Fruit fly (Drosophila melanogaster) whole organism, embryonic: ENCODE measurements around the gene CG43925.
A peak's percentile ranks its signal among the peaks of the same experiment; 100 is the strongest.

Experiments
- CG15479 ChIP-seq: fragments of 200-800 bp; sonication (Bioruptor generic); optimal IDR thresholded peaks from 3 replicates; lab custom pipeline; 2019; ENCODE audit warnings: missing biosample characterization, mild to moderate bottlenecking, missing genetic modification characterization, moderate library complexity
- CG31365 ChIP-seq: fragments of 200-800 bp; sonication (Bioruptor generic); optimal IDR thresholded peaks from 2 replicates; lab custom pipeline; 2018; ENCODE audit warnings: missing biosample characterization, mild to moderate bottlenecking, missing genetic modification characterization
- CG6689 ChIP-seq: fragments of 200-800 bp; sonication (Bioruptor generic); IDR thresholded peaks from 2 replicates; pipeline ENCODE4 v1.3.6; 2022; ENCODE audit warnings: missing biosample characterization, missing genetic modification characterization
- CG8944 ChIP-seq: fragments of 200-800 bp; sonication (Bioruptor generic); optimal IDR thresholded peaks from 3 replicates; lab custom pipeline; 2016; ENCODE audit warnings: missing biosample characterization, missing genetic modification characterization
- Sox102F ChIP-seq: fragments of 200-800 bp; sonication (Bioruptor generic); optimal IDR thresholded peaks from 2 replicates; lab custom pipeline; 2018; ENCODE audit warnings: missing biosample characterization, mild to moderate bottlenecking, missing genetic modification characterization, moderate library complexity
- Stat92E ChIP-seq, 3 experiments: fragments of >200 bp in 2 of 3; fragments of 200-800 bp in 1 of 3; sonication (Bioruptor generic) in 1 of 3; optimal IDR thresholded peaks; 2 replicates each; lab custom pipeline; 2017 to 2019; ENCODE audit warnings: missing biosample characterization in 3 of 3, missing genetic modification characterization in 3 of 3, mild to moderate bottlenecking in 1 of 3, moderate library complexity in 1 of 3
- chinmo ChIP-seq: fragments of 200-800 bp; sonication (Bioruptor generic); IDR thresholded peaks from 4 replicates; pipeline ENCODE4 v1.3.6; 2022; ENCODE audit warnings: missing biosample characterization, missing genetic modification characterization; ENCODE audit not compliant: partially characterized antibody
- grn ChIP-seq: fragments of 200-800 bp; sonication (Bioruptor generic); optimal IDR thresholded peaks from 3 replicates; lab custom pipeline; 2017; ENCODE audit warnings: missing biosample characterization, missing genetic modification characterization
- gt ChIP-seq: fragments of 200-800 bp; sonication (Bioruptor generic); IDR thresholded peaks from 2 replicates; pipeline ENCODE4 v1.3.6; 2022; ENCODE audit warnings: missing biosample characterization, missing genetic modification characterization
- kah ChIP-seq: fragments of 200-800 bp; sonication (Bioruptor generic); optimal IDR thresholded peaks from 2 replicates; lab custom pipeline; 2018; ENCODE audit warnings: missing biosample characterization, mild to moderate bottlenecking, missing genetic modification characterization
- kni ChIP-seq: fragments of 200-800 bp; sonication (Bioruptor generic); optimal IDR thresholded peaks from 3 replicates; lab custom pipeline; 2017; ENCODE audit warnings: mild to moderate bottlenecking, missing biosample characterization, missing genetic modification reagents, missing genetic modification characterization
- lilli ChIP-seq: fragments of 200-800 bp; sonication (Bioruptor generic); optimal IDR thresholded peaks from 3 replicates; lab custom pipeline; 2016; ENCODE audit warnings: missing biosample characterization, missing genetic modification characterization
- repo ChIP-seq: fragments of 200-800 bp; sonication (Bioruptor generic); optimal IDR thresholded peaks from 2 replicates; lab custom pipeline; 2016; ENCODE audit warnings: missing biosample characterization, missing genetic modification characterization
- sens-2 ChIP-seq: fragments of 200-800 bp; sonication (Bioruptor generic); IDR thresholded peaks from 2 replicates; pipeline ENCODE4 v1.3.6; 2022; ENCODE audit warnings: missing biosample characterization, missing genetic modification characterization
- slou ChIP-seq: fragments of 200-800 bp; sonication (Bioruptor generic); optimal IDR thresholded peaks from 3 replicates; lab custom pipeline; 2016; ENCODE audit warnings: missing biosample characterization, missing genetic modification characterization
- tap ChIP-seq: fragments of 200-800 bp; optimal IDR thresholded peaks from 3 replicates; lab custom pipeline; 2019; ENCODE audit warnings: missing biosample characterization, mild to moderate bottlenecking, missing genetic modification characterization, moderate library complexity

Gene CG43925

DNA sequence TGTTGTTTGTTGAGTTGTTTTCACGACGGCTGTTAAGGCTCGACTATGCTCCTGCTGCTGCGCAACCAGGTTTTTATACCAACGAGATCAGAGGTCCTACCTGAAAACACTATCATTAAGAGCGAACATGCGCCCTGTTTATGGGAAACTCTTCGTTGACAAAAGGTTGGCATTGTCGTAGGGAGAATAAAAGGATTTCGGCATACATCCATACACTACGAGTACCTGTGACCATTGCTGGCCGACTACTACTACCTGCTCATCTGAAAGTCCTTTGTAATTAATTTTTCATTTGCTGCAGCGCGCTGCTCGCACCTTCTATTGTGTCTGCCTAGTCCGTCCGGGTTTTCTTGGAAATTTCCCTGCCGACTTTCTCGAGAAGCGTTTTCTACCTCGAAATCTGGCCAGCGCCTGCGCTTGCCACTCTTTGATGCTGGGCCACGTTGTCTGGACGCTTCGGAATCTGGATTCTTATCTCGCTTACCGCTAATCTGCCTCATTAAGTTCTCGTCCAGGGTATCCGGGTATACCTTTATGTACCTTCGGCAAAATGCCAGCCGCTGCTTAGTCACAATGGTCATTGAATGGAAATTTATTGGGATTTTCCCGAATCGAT lies 49.1 kb downstream of the CG43925 start, which contains the start of gene CG15480 (continued):
- TF ChIP-seq Stat92E (GFP tag; optimal IDR thresholded peaks at IDR 0.05; lab: Kevin White, UChicago) (peak in 1 of 3 experiments; percentile 91), CG8944 (GFP tag; lab: Kevin White, UChicago) (no peak), lilli (no peak), kni (GFP tag; lab: Kevin White, UChicago) (peak; percentile 49), CG6689 (GFP tag; lab: Robert Waterston, UW) (no peak), CG31365 (tag; lab: Kevin White, UChicago) (no peak), tap (tag; lab: Kevin White, UChicago) (no peak), slou (GFP tag; lab: Kevin White, UChicago) (no peak), Sox102F (GFP tag; lab: Kevin White, UChicago) (no peak), sens-2 (no peak), grn (GFP tag; lab: Kevin White, UChicago) (peak; percentile 67), CG15479 (GFP tag; lab: Kevin White, UChicago) (peak; percentile 97), kah (no peak), gt (GFP tag; lab: Robert Waterston, UW) (0 out of 2 replicates have a peak, but pooled peaks have one; percentile 18), chinmo (0 out of 4 replicates have a peak, but pooled peaks have one; percentile 5), repo (GFP tag; lab: Kevin White, UChicago) (no peak)
